Fruit fly (Drosophila melanogaster) whole organism, embryonic: ENCODE data around the gene CG4297.

Source experiments
- ATbp ChIP-seq: fragments of 200-800 bp; sonication (Bioruptor generic); optimal IDR thresholded peaks from 2 replicates; lab custom pipeline; 2017; ENCODE audit warnings: missing biosample characterization, mild to moderate bottlenecking, missing genetic modification characterization, missing genetic modification reagents
- CG10543 ChIP-seq: fragments of 200-800 bp; sonication (Bioruptor generic); optimal IDR thresholded peaks from 3 replicates; lab custom pipeline; 2017; ENCODE audit warnings: missing biosample characterization, mild to moderate bottlenecking, missing genetic modification characterization, moderate library complexity
- CG13894 ChIP-seq: fragments of 200-800 bp; sonication (Bioruptor generic); optimal IDR thresholded peaks from 3 replicates; lab custom pipeline; 2018; ENCODE audit warnings: missing biosample characterization, mild to moderate bottlenecking, missing genetic modification characterization, moderate library complexity
- CG14050 ChIP-seq: fragments of 200-800 bp; sonication (Bioruptor generic); IDR thresholded peaks from 3 replicates; pipeline ENCODE4 v1.3.6; 2022; ENCODE audit warnings: missing biosample characterization, missing genetic modification characterization
- CG16863 ChIP-seq: fragments of 200-800 bp; sonication (Bioruptor generic); optimal IDR thresholded peaks from 3 replicates; lab custom pipeline; 2016; ENCODE audit warnings: missing biosample characterization, missing genetic modification characterization
- CG18262 ChIP-seq: fragments of 200-800 bp; optimal IDR thresholded peaks from 3 replicates; lab custom pipeline; 2019; ENCODE audit warnings: missing biosample characterization, mild to moderate bottlenecking, missing genetic modification characterization, moderate library complexity
- CG18599 ChIP-seq: fragments of 200-800 bp; sonication (Bioruptor generic); optimal IDR thresholded peaks from 3 replicates; lab custom pipeline; 2017; ENCODE audit warnings: missing biosample characterization, missing genetic modification characterization, mild to moderate bottlenecking, moderate library complexity, missing genetic modification reagents
- CG18619 ChIP-seq: fragments of 200-800 bp; sonication (Bioruptor generic); optimal IDR thresholded peaks from 3 replicates; lab custom pipeline; 2017; ENCODE audit warnings: missing biosample characterization, mild to moderate bottlenecking, missing genetic modification characterization
- CG5180 ChIP-seq: fragments of 200-800 bp; sonication (Bioruptor generic); optimal IDR thresholded peaks from 3 replicates; lab custom pipeline; 2017; ENCODE audit warnings: missing biosample characterization, missing genetic modification characterization, mild to moderate bottlenecking, moderate library complexity, missing genetic modification reagents
- CG6272 ChIP-seq: fragments of 200-800 bp; sonication (Bioruptor generic); IDR thresholded peaks from 2 replicates; pipeline ENCODE4 v1.3.6; 2022; ENCODE audit warnings: missing biosample characterization, missing genetic modification characterization
- CG6689 ChIP-seq: fragments of 200-800 bp; sonication (Bioruptor generic); IDR thresholded peaks from 2 replicates; pipeline ENCODE4 v1.3.6; 2022; ENCODE audit warnings: missing biosample characterization, missing genetic modification characterization
- CG7357 ChIP-seq: fragments of 200-800 bp; sonication (Bioruptor generic); IDR thresholded peaks from 3 replicates; pipeline ENCODE4 v1.3.6; 2022; ENCODE audit warnings: missing biosample characterization, missing genetic modification characterization
- CG7839 ChIP-seq: fragments of 200-800 bp; sonication (Bioruptor generic); optimal IDR thresholded peaks from 3 replicates; lab custom pipeline; 2018; ENCODE audit warnings: missing biosample characterization, mild to moderate bottlenecking, missing genetic modification characterization, moderate library complexity
- CG7963 ChIP-seq: fragments of 200-800 bp; sonication (Bioruptor generic); IDR thresholded peaks from 3 replicates; pipeline ENCODE4 v1.3.6; 2022; ENCODE audit warnings: missing biosample characterization, missing genetic modification characterization; ENCODE audit not compliant: partially characterized antibody
- CG8089 ChIP-seq: fragments of 200-800 bp; sonication (Bioruptor generic); optimal IDR thresholded peaks from 3 replicates; lab custom pipeline; 2016; ENCODE audit warnings: missing biosample characterization, missing genetic modification characterization
- CG8359 ChIP-seq: fragments of 200-800 bp; sonication (Bioruptor generic); optimal IDR thresholded peaks from 2 replicates; lab custom pipeline; 2017; ENCODE audit warnings: missing biosample characterization, mild to moderate bottlenecking, missing genetic modification characterization, borderline replicate concordance
- CG9215 ChIP-seq: fragments of 200-800 bp; sonication (Bioruptor generic); IDR thresholded peaks from 2 replicates; pipeline ENCODE4 v1.3.6; 2022; ENCODE audit warnings: missing biosample characterization, missing genetic modification characterization
- CG9437 ChIP-seq: fragments of 200-800 bp; sonication (Bioruptor generic); optimal IDR thresholded peaks from 2 replicates; lab custom pipeline; 2018; ENCODE audit warnings: missing biosample characterization, mild to moderate bottlenecking, missing genetic modification characterization
- CHES-1-like ChIP-seq: fragments of 200-800 bp; sonication (Bioruptor generic); optimal IDR thresholded peaks from 2 replicates; lab custom pipeline; 2016; ENCODE audit warnings: missing biosample characterization, missing genetic modification characterization
- D19B ChIP-seq: fragments of 200-800 bp; sonication (Bioruptor generic); optimal IDR thresholded peaks from 2 replicates; lab custom pipeline; 2017; ENCODE audit warnings: missing biosample characterization, mild to moderate bottlenecking, missing genetic modification characterization
- Doc2 ChIP-seq: fragments of 200-800 bp; sonication (Bioruptor generic); IDR thresholded peaks from 2 replicates; pipeline ENCODE4 v1.3.6; 2022; ENCODE audit warnings: missing biosample characterization, missing genetic modification characterization
- Eip74EF ChIP-seq, 2 experiments: fragments of 200-800 bp in 1 of 2; fragments of >200 bp in 1 of 2; sonication (Bioruptor generic) in 1 of 2; optimal IDR thresholded peaks; 2 replicates each; lab custom pipeline; 2017 to 2019; ENCODE audit warnings: missing biosample characterization in 2 of 2, missing genetic modification characterization in 2 of 2, mild to moderate bottlenecking in 1 of 2, moderate library complexity in 1 of 2
- Ets65A ChIP-seq: fragments of 200-800 bp; sonication (Bioruptor generic); peaks from one replicate; lab custom pipeline; 2016; ENCODE audit warnings: missing biosample characterization, missing genetic modification characterization
- Lhr ChIP-seq: fragments of 200-800 bp; sonication (Bioruptor generic); optimal IDR thresholded peaks from 3 replicates; lab custom pipeline; 2017; ENCODE audit warnings: mild to moderate bottlenecking, missing biosample characterization, missing genetic modification reagents, missing genetic modification characterization
- Lim3 ChIP-seq: fragments of 200-800 bp; sonication (Bioruptor generic); IDR thresholded peaks from 2 replicates; pipeline ENCODE4 v1.3.6; 2022; ENCODE audit warnings: missing biosample characterization, missing genetic modification characterization
- Med ChIP-seq: fragments of 200-800 bp; sonication (Bioruptor generic); peaks from one replicate; lab custom pipeline; 2016; ENCODE audit warnings: missing biosample characterization, missing genetic modification characterization, mild to moderate bottlenecking, inconsistent platforms, moderate library complexity
- Oaz ChIP-seq: fragments of 200-800 bp; sonication (Bioruptor generic); IDR thresholded peaks from 2 replicates; pipeline ENCODE4 v1.3.6; 2022; ENCODE audit warnings: missing biosample characterization, missing genetic modification characterization
- PHDP ChIP-seq: fragments of 200-800 bp; sonication (Bioruptor generic); optimal IDR thresholded peaks from 3 replicates; lab custom pipeline; 2018; ENCODE audit warnings: missing biosample characterization, mild to moderate bottlenecking, missing genetic modification characterization, moderate library complexity
- Side ChIP-seq: fragments of 200-800 bp; sonication (Bioruptor generic); optimal IDR thresholded peaks from 2 replicates; lab custom pipeline; 2016; ENCODE audit warnings: missing biosample characterization, missing genetic modification characterization
- Sry-δ ChIP-seq: fragments of 200-800 bp; sonication (Bioruptor generic); optimal IDR thresholded peaks from 2 replicates; lab custom pipeline; 2016; ENCODE audit warnings: missing biosample characterization, missing genetic modification characterization
- bsh ChIP-seq, 2 experiments: fragments of 200-800 bp; sonication (Bioruptor generic); optimal IDR thresholded peaks; 2 replicates each; lab custom pipeline; 2017 to 2018; ENCODE audit warnings: mild to moderate bottlenecking in 2 of 2, missing biosample characterization in 2 of 2, missing genetic modification characterization in 2 of 2, moderate library complexity in 1 of 2
- crc ChIP-seq: fragments of 200-800 bp; sonication (Bioruptor generic); optimal IDR thresholded peaks from 2 replicates; lab custom pipeline; 2016; ENCODE audit warnings: missing biosample characterization, missing genetic modification characterization
- crp ChIP-seq, 2 experiments: fragments of 200-800 bp; sonication (Bioruptor generic); optimal IDR thresholded peaks; 2 replicates in 1 of 2; 3 replicates in 1 of 2; lab custom pipeline; 2017; ENCODE audit warnings: missing biosample characterization in 2 of 2, missing genetic modification characterization in 2 of 2, mild to moderate bottlenecking in 1 of 2, moderate library complexity in 1 of 2
- cwo ChIP-seq: fragments of 200-800 bp; sonication (Bioruptor generic); optimal IDR thresholded peaks from 3 replicates; lab custom pipeline; 2017; ENCODE audit warnings: missing biosample characterization, missing genetic modification characterization, mild to moderate bottlenecking, moderate library complexity, missing genetic modification reagents
- emc ChIP-seq: fragments of 200-800 bp; sonication (Bioruptor generic); optimal IDR thresholded peaks from 2 replicates; lab custom pipeline; 2016; ENCODE audit warnings: missing biosample characterization, missing genetic modification characterization
- gsb-n ChIP-seq: fragments of 200-800 bp; sonication (Bioruptor generic); optimal IDR thresholded peaks from 3 replicates; lab custom pipeline; 2018; ENCODE audit warnings: missing biosample characterization, mild to moderate bottlenecking, missing genetic modification characterization
- ind ChIP-seq: fragments of 200-800 bp; sonication (Bioruptor generic); optimal IDR thresholded peaks from 3 replicates; lab custom pipeline; 2016; ENCODE audit warnings: missing biosample characterization, missing genetic modification characterization
- kay ChIP-seq: fragments of 200-800 bp; sonication (Bioruptor generic); optimal IDR thresholded peaks from 2 replicates; lab custom pipeline; 2016; ENCODE audit warnings: missing biosample characterization, missing genetic modification characterization
- otp ChIP-seq: fragments of 200-800 bp; sonication (Bioruptor generic); IDR thresholded peaks from 3 replicates; pipeline ENCODE4, ENCODE4 v1.3.6; 2022; ENCODE audit warnings: missing biosample characterization, missing genetic modification characterization
- pita ChIP-seq: fragments of 200-800 bp; sonication (Bioruptor generic); optimal IDR thresholded peaks from 2 replicates; lab custom pipeline; 2017; ENCODE audit warnings: missing biosample characterization, mild to moderate bottlenecking, missing genetic modification characterization
- pnt ChIP-seq: fragments of 200-800 bp; sonication (Bioruptor generic); optimal IDR thresholded peaks from 3 replicates; lab custom pipeline; 2016; ENCODE audit warnings: missing biosample characterization, missing genetic modification characterization
- psq ChIP-seq: fragments of 200-800 bp; sonication (Bioruptor generic); optimal IDR thresholded peaks from 2 replicates; lab custom pipeline; 2017; ENCODE audit warnings: missing biosample characterization, missing genetic modification characterization
- ranshi ChIP-seq: fragments of 200-800 bp; sonication (Bioruptor generic); IDR thresholded peaks from 2 replicates; pipeline ENCODE4 v1.3.6; 2022; ENCODE audit warnings: missing biosample characterization, missing genetic modification characterization
- shn ChIP-seq: fragments of 200-800 bp; sonication (Bioruptor generic); optimal IDR thresholded peaks from 3 replicates; lab custom pipeline; 2016; ENCODE audit warnings: missing biosample characterization, missing genetic modification characterization
- slou ChIP-seq: fragments of 200-800 bp; sonication (Bioruptor generic); optimal IDR thresholded peaks from 3 replicates; lab custom pipeline; 2016; ENCODE audit warnings: missing biosample characterization, missing genetic modification characterization
- slp2 ChIP-seq: fragments of 200-800 bp; sonication (Bioruptor generic); optimal IDR thresholded peaks from 2 replicates; lab custom pipeline; 2016; ENCODE audit warnings: missing biosample characterization, missing genetic modification characterization
- sqz ChIP-seq: fragments of 200-800 bp; sonication (Bioruptor generic); optimal IDR thresholded peaks from 3 replicates; lab custom pipeline; 2018; ENCODE audit warnings: missing biosample characterization, mild to moderate bottlenecking, missing genetic modification characterization
- tgo ChIP-seq: fragments of 200-800 bp; sonication (Bioruptor generic); IDR thresholded peaks from 3 replicates; pipeline ENCODE4 v1.3.6; 2022; ENCODE audit warnings: missing biosample characterization, missing genetic modification characterization
- tna ChIP-seq: fragments of 200-800 bp; sonication (Bioruptor generic); IDR thresholded peaks from 2 replicates; pipeline ENCODE4 v1.3.6; 2022; ENCODE audit warnings: missing biosample characterization, missing genetic modification characterization; ENCODE audit not compliant: partially characterized antibody
- trh ChIP-seq: fragments of 200-800 bp; sonication (Bioruptor generic); optimal IDR thresholded peaks from 2 replicates; lab custom pipeline; 2016; ENCODE audit warnings: missing biosample characterization, missing genetic modification characterization

CG4297 gene

DNA sequence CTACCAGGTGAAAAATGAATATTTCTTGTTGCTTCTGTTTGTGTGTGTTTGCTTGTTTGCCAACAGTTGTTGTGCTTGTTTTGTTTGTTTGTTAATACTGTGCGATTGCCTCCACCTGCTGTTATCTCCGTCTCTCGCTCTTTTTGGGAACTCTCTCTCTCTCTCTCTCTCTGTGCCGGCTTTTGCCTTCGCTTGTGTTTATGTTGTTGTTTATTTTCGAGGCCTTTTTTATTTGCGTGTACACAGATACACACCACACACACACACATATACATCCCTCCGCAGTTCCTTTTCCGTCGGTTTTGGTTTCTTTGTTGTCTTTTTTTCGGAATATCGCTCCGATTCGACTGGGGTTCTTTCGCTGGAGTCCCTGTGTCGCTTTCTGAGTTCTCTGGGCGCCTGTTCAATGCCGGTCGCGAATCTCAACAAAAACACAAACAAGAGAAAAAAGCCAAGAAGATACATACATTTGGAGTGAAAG is 38.6 kb upstream of the CG4297 start (continued):
- peak; percentile 79 for TF ChIP-seq CG10543
- TF ChIP-seq CG18619 (GFP tag; lab: Kevin White, UChicago), result peak; percentile 52
- TF ChIP-seq CG18262 (tag; lab: Kevin White, UChicago), result peak; percentile 77
- peak; percentile 74 to 84 for TF ChIP-seq bsh (GFP tag; optimal IDR thresholded peaks at IDR 0.05; lab: Kevin White, UChicago)
- TF ChIP-seq CG7963, result no peak
- TF ChIP-seq crc, result peak; percentile 40
- TF ChIP-seq slou (GFP tag; lab: Kevin White, UChicago), result peak; percentile 23
- no peak for TF ChIP-seq tna
- TF ChIP-seq CG14050, result no peak
- no peak for TF ChIP-seq Doc2
- no peak for TF ChIP-seq CG7357 (GFP tag; lab: Robert Waterston, UW)
- TF ChIP-seq CG7839, result peak; percentile 40
- no peak for TF ChIP-seq ind (GFP tag; lab: Kevin White, UChicago)
- TF ChIP-seq PHDP, result peak; percentile 66
- no peak for TF ChIP-seq CG9437
- TF ChIP-seq Ets65A, result no peak
- no peak for TF ChIP-seq ranshi
- TF ChIP-seq CG5180, result peak; percentile 70
- peak; percentile 72 for TF ChIP-seq trh
- peak; percentile 82 for TF ChIP-seq sqz
- TF ChIP-seq gsb-n (tag; lab: Kevin White, UChicago), result peak; percentile 85
- TF ChIP-seq Sry-δ, result no peak
- TF ChIP-seq Side (GFP tag; lab: Kevin White, UChicago), result peak; percentile 64
- TF ChIP-seq pita (GFP tag; lab: Kevin White, UChicago), result no peak
- TF ChIP-seq tgo (GFP tag; lab: Robert Waterston, UW), result no peak; the same call in 2 of the 3 replicates
- peak; percentile 91 for TF ChIP-seq ATbp
- TF ChIP-seq kay, result no peak
- TF ChIP-seq CG13894 (tag; lab: Kevin White, UChicago), result peak; percentile 62
- no peak for TF ChIP-seq CG9215 (GFP tag; lab: Robert Waterston, UW)
- peak; percentile 69 for TF ChIP-seq CG18599 (GFP tag; lab: Kevin White, UChicago)
- TF ChIP-seq CG16863 (GFP tag; lab: Kevin White, UChicago), result peak; percentile 65
- TF ChIP-seq Oaz (GFP tag; lab: Robert Waterston, UW), result no peak
- peak; percentile 57 for TF ChIP-seq slp2 (GFP tag; lab: Kevin White, UChicago)
- TF ChIP-seq CHES-1-like (GFP tag; lab: Kevin White, UChicago), result peak; percentile 81
- no peak for TF ChIP-seq CG6272 (GFP tag; lab: Robert Waterston, UW)
- peak; percentile 71 for TF ChIP-seq psq (GFP tag; lab: Kevin White, UChicago)
- peak; percentile 79 for TF ChIP-seq CG8089 (GFP tag; lab: Kevin White, UChicago)
- TF ChIP-seq emc (GFP tag; lab: Kevin White, UChicago), result no peak
- TF ChIP-seq D19B (GFP tag; lab: Kevin White, UChicago), result no peak
- TF ChIP-seq CG6689 (GFP tag; lab: Robert Waterston, UW), result no peak
- no peak for TF ChIP-seq cwo (GFP tag; lab: Kevin White, UChicago)
- TF ChIP-seq Lim3, result no peak
- no peak for TF ChIP-seq Eip74EF (GFP tag; optimal IDR thresholded peaks at IDR 0.05; lab: Kevin White, UChicago)
- TF ChIP-seq CG8359 (GFP tag; lab: Kevin White, UChicago), result peak; percentile 86
- TF ChIP-seq Lhr (GFP tag; lab: Kevin White, UChicago), result peak; percentile 76
- peak; percentile 53 for TF ChIP-seq pnt (GFP tag; lab: Kevin White, UChicago)
- peak; percentile 93 for TF ChIP-seq Med (GFP tag; lab: Kevin White, UChicago)
- TF ChIP-seq shn (GFP tag; lab: Kevin White, UChicago), result peak; percentile 61
- peak in 1 of 2 experiments; percentile 29 for TF ChIP-seq crp (GFP tag; optimal IDR thresholded peaks at IDR 0.05; lab: Kevin White, UChicago)
- peak; percentile 47; the same call in 1 of the 3 replicates for TF ChIP-seq otp (GFP tag; lab: Robert Waterston, UW)
